Fruit fly (Drosophila melanogaster) whole organism, adult: Measurements from ENCODE around the gene PICK1.

Experiments used
- CG11617 ChIP-seq: fragments of 200-800 bp; sonication (Bioruptor generic); optimal IDR thresholded peaks from 2 replicates; lab custom pipeline; 2017; ENCODE audit warnings: mild to moderate bottlenecking, missing biosample characterization, missing genetic modification reagents, missing genetic modification characterization
- CG1620 ChIP-seq: fragments of 200-800 bp; sonication (Bioruptor generic); optimal IDR thresholded peaks from 2 replicates; lab custom pipeline; 2016; ENCODE audit warnings: missing biosample characterization, missing genetic modification characterization
- CG7045 ChIP-seq: fragments of 200-800 bp; sonication (Bioruptor generic); optimal IDR thresholded peaks from 2 replicates; lab custom pipeline; 2017; ENCODE audit warnings: missing biosample characterization, mild to moderate bottlenecking, missing genetic modification characterization
- CG7101 ChIP-seq: fragments of 200-800 bp; sonication (Bioruptor generic); optimal IDR thresholded peaks from 2 replicates; lab custom pipeline; 2018; ENCODE audit warnings: missing biosample characterization, mild to moderate bottlenecking, missing genetic modification characterization, moderate library complexity
- Clk ChIP-seq: fragments of 200-800 bp; sonication (Bioruptor generic); optimal IDR thresholded peaks from 2 replicates; lab custom pipeline; 2017; ENCODE audit warnings: missing biosample characterization, missing genetic modification characterization
- Crg-1 ChIP-seq: fragments of 200-800 bp; sonication (Bioruptor generic); optimal IDR thresholded peaks from 2 replicates; lab custom pipeline; 2016; ENCODE audit warnings: missing biosample characterization, missing genetic modification characterization
- Hr96 ChIP-seq: fragments of 200-800 bp; sonication (Bioruptor generic); optimal IDR thresholded peaks from 2 replicates; lab custom pipeline; 2016; ENCODE audit warnings: missing biosample characterization, missing genetic modification characterization
- Mnt ChIP-seq: fragments of 200-800 bp; sonication (Bioruptor generic); optimal IDR thresholded peaks from 2 replicates; lab custom pipeline; 2016; ENCODE audit warnings: missing biosample characterization, mild to moderate bottlenecking, missing genetic modification characterization
- bab1 ChIP-seq: fragments of 200-800 bp; sonication (Bioruptor generic); optimal IDR thresholded peaks from 3 replicates; lab custom pipeline; 2019; ENCODE audit warnings: missing biosample characterization, mild to moderate bottlenecking, missing genetic modification characterization, moderate library complexity
- kay ChIP-seq: fragments of 200-800 bp; sonication (Bioruptor generic); peaks from one replicate; lab custom pipeline; 2016; ENCODE audit warnings: missing biosample characterization, missing genetic modification characterization, borderline replicate concordance
- ovo ChIP-seq: fragments of 200-800 bp; sonication (Bioruptor generic); optimal IDR thresholded peaks from 2 replicates; lab custom pipeline; 2016; ENCODE audit warnings: missing biosample characterization, missing genetic modification characterization
- toe ChIP-seq: fragments of 200-800 bp; sonication (Bioruptor generic); optimal IDR thresholded peaks from 2 replicates; lab custom pipeline; 2016; ENCODE audit warnings: missing biosample characterization, missing genetic modification characterization

dm6 chr2L:12672296-12672695 is 22.5 kb upstream of the PICK1 start:
- no peak for TF ChIP-seq Hr96 (GFP tag; lab: Kevin White, UChicago)
- no peak for TF ChIP-seq kay (GFP tag; lab: Kevin White, UChicago)
- TF ChIP-seq Mnt (GFP tag; lab: Kevin White, UChicago), result no peak
- no peak for TF ChIP-seq CG11617
- TF ChIP-seq toe (GFP tag; lab: Kevin White, UChicago), result no peak
- no peak for TF ChIP-seq bab1 (GFP tag; lab: Kevin White, UChicago)
- no peak for TF ChIP-seq CG7045 (GFP tag; lab: Kevin White, UChicago)
- no peak for TF ChIP-seq CG1620 (GFP tag; lab: Kevin White, UChicago)
- TF ChIP-seq CG7101, result no peak
- no peak for TF ChIP-seq Crg-1
- TF ChIP-seq Clk (GFP tag; lab: Kevin White, UChicago), result no peak
- TF ChIP-seq ovo (GFP tag; lab: Kevin White, UChicago), result no peak
